Worm (Caenorhabditis elegans) whole organism, L2 larva: ENCODE measurements around the gene ZK596.3.

Experiments
- C34F6.9 ChIP-seq: fragments of 150-350 bp; optimal IDR thresholded peaks from 2 replicates; lab custom pipeline; 2014; ENCODE audit warnings: missing biosample characterization, missing genetic modification characterization
- F13H6.1 ChIP-seq: sonication (generic microtip); optimal IDR thresholded peaks from 2 replicates; lab custom pipeline; 2016; ENCODE audit warnings: missing genetic modification characterization, missing compliant biosample characterization
- R02D3.7 ChIP-seq: fragments of 150-350 bp; optimal IDR thresholded peaks from 2 replicates; lab custom pipeline; 2014; ENCODE audit warnings: missing biosample characterization, missing genetic modification characterization
- Y55F3AM.14 ChIP-seq: fragments of 200-800 bp; sonication (Bioruptor generic); optimal IDR thresholded peaks from 2 replicates; lab custom pipeline; 2018; ENCODE audit warnings: mild to moderate bottlenecking, missing genetic modification characterization, missing compliant biosample characterization
- ZK546.5 ChIP-seq: sonication (generic microtip); optimal IDR thresholded peaks from 2 replicates; lab custom pipeline; 2017; ENCODE audit warnings: missing biosample characterization, missing genetic modification characterization
- alr-1 ChIP-seq: fragments of 150-350 bp; optimal IDR thresholded peaks from 2 replicates; lab custom pipeline; 2014; ENCODE audit warnings: missing biosample characterization, missing genetic modification characterization
- ama-1 ChIP-seq: fragments of 150-350 bp; optimal IDR thresholded peaks from 2 replicates; lab custom pipeline; 2018; ENCODE audit warnings: inconsistent platforms
- blmp-1 ChIP-seq: sonication (generic microtip); optimal IDR thresholded peaks from 2 replicates; lab custom pipeline; 2017; ENCODE audit warnings: missing genetic modification characterization, mild to moderate bottlenecking, missing compliant biosample characterization, antibody characterized with exemption, moderate library complexity; ENCODE audit not compliant: insufficient read depth
- ceh-16 ChIP-seq: fragments of 150-350 bp; optimal IDR thresholded peaks from 2 replicates; lab custom pipeline; 2014; ENCODE audit warnings: missing biosample characterization, missing genetic modification characterization
- ceh-82 ChIP-seq: fragments of 150-350 bp; optimal IDR thresholded peaks from 2 replicates; lab custom pipeline; 2014; ENCODE audit warnings: missing biosample characterization, missing genetic modification characterization
- crh-2 ChIP-seq: sonication (generic microtip); optimal IDR thresholded peaks from 2 replicates; lab custom pipeline; 2017; ENCODE audit warnings: missing biosample characterization, missing genetic modification characterization
- dmd-4 ChIP-seq: sonication (generic microtip); optimal IDR thresholded peaks from 2 replicates; lab custom pipeline; 2017; ENCODE audit warnings: missing biosample characterization, missing genetic modification characterization
- egl-27 ChIP-seq: sonication (generic microtip); optimal IDR thresholded peaks from 3 replicates; lab custom pipeline; 2017; ENCODE audit warnings: missing biosample characterization, missing genetic modification reagents, missing genetic modification characterization
- elt-1 ChIP-seq: fragments of 150-350 bp; optimal IDR thresholded peaks from 2 replicates; lab custom pipeline; 2014; ENCODE audit warnings: missing biosample characterization, missing genetic modification characterization
- elt-3 ChIP-seq: sonication (generic microtip); optimal IDR thresholded peaks from 2 replicates; lab custom pipeline; 2017; ENCODE audit warnings: missing biosample characterization, missing genetic modification characterization
- fos-1 ChIP-seq: fragments of 150-350 bp; optimal IDR thresholded peaks from 2 replicates; lab custom pipeline; 2014; ENCODE audit warnings: missing biosample characterization, missing genetic modification characterization
- gmeb-1 ChIP-seq: fragments of 150-350 bp; optimal IDR thresholded peaks from 2 replicates; lab custom pipeline; 2014; ENCODE audit warnings: missing biosample characterization, missing genetic modification characterization
- lin-11 ChIP-seq: fragments of 150-350 bp; sonication (generic microtip); optimal IDR thresholded peaks from 2 replicates; lab custom pipeline; 2014; ENCODE audit warnings: missing biosample characterization, missing genetic modification characterization, inconsistent platforms, mixed read lengths
- lin-13 ChIP-seq: fragments of 150-350 bp; optimal IDR thresholded peaks from 2 replicates; lab custom pipeline; 2014; ENCODE audit warnings: missing biosample characterization, missing genetic modification reagents, missing genetic modification characterization
- lin-39 ChIP-seq: fragments of 150-350 bp; optimal IDR thresholded peaks from 2 replicates; lab custom pipeline; 2014; ENCODE audit warnings: missing biosample characterization, missing genetic modification reagents, missing genetic modification characterization
- lsy-2 ChIP-seq, 2 experiments: fragments of 150-350 bp in 1 of 2; sonication (generic microtip) in 1 of 2; optimal IDR thresholded peaks; 2 replicates each; lab custom pipeline; 2014 to 2017; ENCODE audit warnings: missing biosample characterization in 2 of 2, missing genetic modification characterization in 2 of 2
- mab-5 ChIP-seq: fragments of 150-350 bp; optimal IDR thresholded peaks from 2 replicates; lab custom pipeline; 2014; ENCODE audit warnings: missing biosample characterization, missing genetic modification characterization
- mbf-1 ChIP-seq: sonication (generic microtip); optimal IDR thresholded peaks from 2 replicates; lab custom pipeline; 2017; ENCODE audit warnings: missing biosample characterization, missing genetic modification characterization
- mdl-1 ChIP-seq, 2 experiments: fragments of 150-350 bp in 1 of 2; sonication (generic microtip) in 1 of 2; optimal IDR thresholded peaks; 2 replicates each; lab custom pipeline; 2017; ENCODE audit warnings: missing biosample characterization in 2 of 2, missing genetic modification characterization in 2 of 2
- nhr-10 ChIP-seq: sonication (generic microtip); optimal IDR thresholded peaks from 2 replicates; lab custom pipeline; 2017; ENCODE audit warnings: missing biosample characterization, missing genetic modification characterization
- nhr-11 ChIP-seq: fragments of 150-350 bp; optimal IDR thresholded peaks from 2 replicates; lab custom pipeline; 2014; ENCODE audit warnings: missing biosample characterization, missing genetic modification characterization
- nhr-12 ChIP-seq: fragments of 150-350 bp; optimal IDR thresholded peaks from 2 replicates; lab custom pipeline; 2014; ENCODE audit warnings: missing biosample characterization, missing genetic modification characterization
- nhr-129 ChIP-seq: fragments of 150-350 bp; optimal IDR thresholded peaks from 2 replicates; lab custom pipeline; 2014; ENCODE audit warnings: missing biosample characterization, missing genetic modification characterization
- nhr-21 ChIP-seq: fragments of 150-350 bp; optimal IDR thresholded peaks from 2 replicates; lab custom pipeline; 2014; ENCODE audit warnings: missing biosample characterization, missing genetic modification characterization
- nhr-23 ChIP-seq: fragments of 150-350 bp; optimal IDR thresholded peaks from 2 replicates; lab custom pipeline; 2014; ENCODE audit warnings: missing biosample characterization, missing genetic modification reagents, missing genetic modification characterization
- nhr-237 ChIP-seq: fragments of 150-350 bp; optimal IDR thresholded peaks from 2 replicates; lab custom pipeline; 2014; ENCODE audit warnings: missing biosample characterization, missing genetic modification characterization
- nhr-6 ChIP-seq: fragments of 150-350 bp; optimal IDR thresholded peaks from 2 replicates; lab custom pipeline; 2014; ENCODE audit warnings: missing biosample characterization, missing genetic modification characterization
- sma-3 ChIP-seq: sonication (generic microtip); optimal IDR thresholded peaks from 2 replicates; lab custom pipeline; 2016; ENCODE audit warnings: missing genetic modification reagents, missing genetic modification characterization, missing compliant biosample characterization
- sma-9 ChIP-seq, 2 experiments: fragments of 150-350 bp in 1 of 2; sonication (generic microtip) in 1 of 2; optimal IDR thresholded peaks; 2 replicates each; lab custom pipeline; 2014 to 2016; ENCODE audit warnings: missing genetic modification characterization in 2 of 2, mild to moderate bottlenecking in 1 of 2, missing biosample characterization in 1 of 2, missing compliant biosample characterization in 1 of 2, missing genetic modification reagents in 1 of 2, moderate library complexity in 1 of 2
- snpc-4 ChIP-seq: fragments of 150-350 bp; optimal IDR thresholded peaks from 2 replicates; lab custom pipeline; 2014; ENCODE audit warnings: missing biosample characterization, missing genetic modification characterization
- unc-39 ChIP-seq: fragments of 150-350 bp; optimal IDR thresholded peaks from 2 replicates; lab custom pipeline; 2014; ENCODE audit warnings: missing biosample characterization, missing genetic modification characterization
- unc-55 ChIP-seq: fragments of 150-350 bp; sonication (generic microtip); optimal IDR thresholded peaks from 3 replicates; lab custom pipeline; 2014; ENCODE audit warnings: missing biosample characterization, missing genetic modification reagents, missing genetic modification characterization
- unc-62 ChIP-seq: fragments of 150-350 bp; optimal IDR thresholded peaks from 2 replicates; lab custom pipeline; 2014; ENCODE audit warnings: missing biosample characterization, missing genetic modification reagents, missing genetic modification characterization
- zag-1 ChIP-seq: fragments of 150-350 bp; optimal IDR thresholded peaks from 2 replicates; lab custom pipeline; 2014; ENCODE audit warnings: missing biosample characterization, missing genetic modification characterization
- ztf-1 ChIP-seq: fragments of 200-800 bp; sonication (Bioruptor generic); conservative IDR thresholded peaks from 2 replicates; pipeline ENCODE4 v1.3.6; 2022; ENCODE audit warnings: missing genetic modification characterization, missing compliant biosample characterization
- ztf-11 ChIP-seq: sonication (generic microtip); optimal IDR thresholded peaks from 2 replicates; lab custom pipeline; 2017; ENCODE audit warnings: missing biosample characterization, missing genetic modification characterization
- ztf-4 ChIP-seq: fragments of 150-350 bp; optimal IDR thresholded peaks from 2 replicates; lab custom pipeline; 2014; ENCODE audit warnings: missing biosample characterization, missing genetic modification characterization

ZK596.3 gene

ce11 chrIV:10869642-10870041, 34.5 kb downstream of the ZK596.3 start:
- TF ChIP-seq lin-39 (no peak), crh-2 (tag; lab: Kevin White, UChicago) (no peak), nhr-12 (no peak), zag-1 (no peak), R02D3.7 (no peak)
- TF ChIP-seq, all 48 proteins: peak for 0

DNA sequence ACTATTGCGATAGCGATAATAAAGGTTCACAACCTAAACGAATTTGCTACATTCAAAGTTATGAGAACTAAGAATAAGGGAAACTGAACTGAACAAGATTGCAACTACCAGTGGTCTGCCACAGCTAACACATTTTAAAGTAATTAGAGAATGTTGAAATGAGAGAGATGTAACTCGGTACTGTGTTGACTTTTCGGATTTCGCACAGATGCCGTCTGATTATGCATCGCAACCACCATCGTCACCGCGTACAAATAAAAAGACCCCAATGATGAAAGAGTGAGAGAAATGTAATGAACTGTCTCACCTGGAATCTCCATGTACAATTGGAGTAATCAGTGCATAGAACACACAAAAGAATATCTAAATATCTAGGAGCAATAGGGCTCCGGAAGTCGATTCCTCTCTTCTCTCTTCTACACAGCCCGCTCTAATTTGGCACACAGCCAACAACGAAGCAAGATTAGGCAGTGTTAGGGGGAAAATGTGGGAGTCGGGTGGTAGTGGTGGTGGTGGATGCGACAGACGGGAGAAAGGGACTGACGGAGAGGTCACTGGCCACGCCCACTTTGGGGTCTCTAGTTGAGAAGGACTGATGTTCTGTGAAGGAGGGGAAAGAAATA, 35.4 kb downstream of the ZK596.3 start, which contains the start of gene F13E9.11:
TSS of gene F13E9.11 (minus strand) at position 507 of the 623 bp plus-strand sequence.
- TF ChIP-seq unc-55 (GFP tag; lab: Kevin White, UChicago) (peak; percentile 12), unc-39 (tag; lab: Kevin White, UChicago) (no peak), nhr-23 (tag; lab: Kevin White, UChicago) (no peak), mdl-1 (tag; optimal IDR thresholded peaks at IDR 0.05; lab: Kevin White, UChicago) (no peak), egl-27 (no peak), nhr-129 (tag; lab: Kevin White, UChicago) (no peak), nhr-6 (tag; lab: Kevin White, UChicago) (no peak), mab-5 (tag; lab: Kevin White, UChicago) (no peak), lin-13 (GFP tag; lab: Kevin White, UChicago) (no peak), lsy-2 (tag; optimal IDR thresholded peaks at IDR 0.05; lab: Kevin White, UChicago) (peak in 1 of 2 experiments; percentile 19), ztf-4 (no peak), nhr-21 (tag; lab: Kevin White, UChicago) (no peak), R02D3.7 (no peak), ceh-16 (tag; lab: Kevin White, UChicago) (no peak), lin-11 (tag; lab: Kevin White, UChicago) (no peak), nhr-237 (tag; lab: Kevin White, UChicago) (no peak), lin-39 (no peak), ZK546.5 (tag; lab: Kevin White, UChicago) (no peak), mbf-1 (no peak), ztf-1 (GFP tag; lab: Robert Waterston, UW) (no peak), zag-1 (peak; percentile 61), C34F6.9 (peak; percentile 5)

DNA sequence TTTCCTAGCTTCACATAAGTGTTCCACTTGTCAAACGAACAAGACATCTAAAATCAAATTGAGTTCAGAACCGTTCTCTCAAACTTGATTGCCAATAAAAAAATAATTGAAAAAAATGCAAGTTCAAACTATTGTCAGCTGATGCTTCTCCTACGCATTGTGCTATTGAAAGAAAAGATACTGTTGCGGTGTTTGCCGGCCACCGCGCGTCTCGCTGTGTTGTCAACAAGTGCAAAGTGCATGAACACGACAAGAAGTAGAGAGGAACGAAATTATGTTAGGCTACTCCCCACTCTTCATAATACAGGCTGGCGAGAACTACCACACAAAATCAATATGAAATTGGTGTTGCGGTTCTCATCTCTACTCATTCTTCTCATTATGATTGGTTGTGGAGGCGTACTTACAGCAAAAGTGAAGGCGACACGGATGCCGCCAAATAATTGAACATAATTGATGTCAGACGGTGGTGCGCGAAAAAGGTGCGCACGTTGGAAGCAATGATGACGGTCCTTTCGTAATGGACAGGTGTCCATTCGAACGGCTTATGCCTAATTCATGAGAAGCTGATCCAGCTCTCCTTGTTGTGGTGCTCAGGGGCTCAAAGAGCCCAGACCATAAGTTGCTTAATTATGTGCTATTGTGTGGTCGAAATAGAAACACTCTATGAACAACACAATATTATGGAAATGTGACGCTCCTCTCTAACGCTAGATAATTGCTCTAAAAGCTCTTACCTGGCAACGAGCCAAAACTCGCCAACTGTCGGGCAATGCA, 36.6 kb downstream of the ZK596.3 start:
- no peak for TF ChIP-seq blmp-1 (tag; lab: Kevin White, UChicago)
- no peak for TF ChIP-seq mbf-1
- no peak for TF ChIP-seq mdl-1 (tag; optimal IDR thresholded peaks at IDR 0.05; lab: Kevin White, UChicago)
- TF ChIP-seq R02D3.7 = no peak
- no peak for TF ChIP-seq nhr-23 (tag; lab: Kevin White, UChicago)
- no peak for TF ChIP-seq lsy-2 (tag; optimal IDR thresholded peaks at IDR 0.05; lab: Kevin White, UChicago)
- TF ChIP-seq gmeb-1 (tag; lab: Kevin White, UChicago) = no peak
- no peak for TF ChIP-seq ama-1 (lab: Kevin White, UChicago)
- no peak for TF ChIP-seq ztf-4
- no peak for TF ChIP-seq nhr-21 (tag; lab: Kevin White, UChicago)
- no peak for TF ChIP-seq lin-39
- no peak for TF ChIP-seq fos-1 (tag; lab: Kevin White, UChicago)
- TF ChIP-seq sma-9 (GFP tag; optimal IDR thresholded peaks at IDR 0.05; lab: Kevin White, UChicago) = no peak
- no peak for TF ChIP-seq sma-9 (tag; optimal IDR thresholded peaks at IDR 0.05; lab: Kevin White, UChicago)
- TF ChIP-seq alr-1 (tag; lab: Kevin White, UChicago) = no peak
- no peak for TF ChIP-seq elt-1 (tag; lab: Kevin White, UChicago)
- TF ChIP-seq ceh-82 = no peak
- no peak for TF ChIP-seq dmd-4 (tag; lab: Kevin White, UChicago)
- no peak for TF ChIP-seq nhr-11 (tag; lab: Kevin White, UChicago)
- no peak for TF ChIP-seq nhr-12

ce11 chrIV:10864031-10864430, 40.2 kb downstream of the ZK596.3 start, which contains the start of gene nish-1:
Gene nish-1, plus strand, starts transcription at chrIV:10864331.
- TF ChIP-seq lsy-2 (tag; optimal IDR thresholded peaks at IDR 0.05; lab: Kevin White, UChicago) (no peak), R02D3.7 (no peak), gmeb-1 (tag; lab: Kevin White, UChicago) (no peak), sma-9 (GFP tag; optimal IDR thresholded peaks at IDR 0.05; lab: Kevin White, UChicago) (no peak), sma-9 (tag; optimal IDR thresholded peaks at IDR 0.05; lab: Kevin White, UChicago) (no peak), unc-55 (GFP tag; lab: Kevin White, UChicago) (no peak), zag-1 (no peak), F13H6.1 (no peak), mdl-1 (tag; optimal IDR thresholded peaks at IDR 0.05; lab: Kevin White, UChicago) (no peak), snpc-4 (tag; lab: Kevin White, UChicago) (no peak), unc-62 (no peak), egl-27 (no peak), nhr-6 (tag; lab: Kevin White, UChicago) (no peak), nhr-12 (no peak), alr-1 (tag; lab: Kevin White, UChicago) (no peak), nhr-10 (tag; lab: Kevin White, UChicago) (no peak), Y55F3AM.14 (GFP tag; lab: Kevin White, UChicago) (no peak), elt-3 (tag; lab: Kevin White, UChicago) (no peak), ztf-11 (tag; lab: Kevin White, UChicago) (no peak), sma-3 (no peak)
